Worm (Caenorhabditis elegans): Measurements from ENCODE around the gene Y41G9A.6.

The Y41G9A.6 gene

DNA sequence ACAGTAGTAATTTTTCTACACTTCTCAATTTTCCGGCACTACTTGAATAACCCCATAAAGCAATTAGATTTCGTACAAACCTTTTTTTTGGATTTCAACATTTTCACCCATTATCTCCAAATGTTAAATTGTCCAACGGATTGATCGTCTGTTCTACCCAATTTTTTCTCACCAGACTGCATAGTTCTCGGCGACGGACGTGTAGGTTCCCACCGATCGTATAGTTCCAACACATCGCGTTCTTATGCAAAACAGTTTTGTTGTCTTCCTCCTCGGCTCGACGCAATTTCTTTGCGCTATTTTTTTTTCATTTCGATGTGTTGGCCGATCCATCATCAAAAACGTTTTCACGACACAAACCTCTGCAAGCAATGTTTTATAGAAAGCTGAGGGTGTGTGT is at the start of gene Y41G9A.6:
Gene Y41G9A.6 (minus strand): TSS at position 101 of the 400 bp plus-strand sequence.
- no peak for TF ChIP-seq K11D2.4 (GFP tag; IDR thresholded peaks at IDR 0.05)
- TF ChIP-seq B0261.1 (tag; optimal IDR thresholded peaks at IDR 0.05): no peak
- no peak for TF ChIP-seq sptf-2 (GFP tag; optimal IDR thresholded peaks at IDR 0.05)
- no peak for TF ChIP-seq rec-8 (tag; optimal IDR thresholded peaks at IDR 0.05)
- no peak for TF ChIP-seq ztf-22 (GFP tag; optimal IDR thresholded peaks at IDR 0.05)
- no peak for TF ChIP-seq bed-2 (GFP tag; IDR thresholded peaks at IDR 0.05)
- no peak for TF ChIP-seq B0019.2 (GFP tag; conservative IDR thresholded peaks at IDR 0.05)

DNA sequence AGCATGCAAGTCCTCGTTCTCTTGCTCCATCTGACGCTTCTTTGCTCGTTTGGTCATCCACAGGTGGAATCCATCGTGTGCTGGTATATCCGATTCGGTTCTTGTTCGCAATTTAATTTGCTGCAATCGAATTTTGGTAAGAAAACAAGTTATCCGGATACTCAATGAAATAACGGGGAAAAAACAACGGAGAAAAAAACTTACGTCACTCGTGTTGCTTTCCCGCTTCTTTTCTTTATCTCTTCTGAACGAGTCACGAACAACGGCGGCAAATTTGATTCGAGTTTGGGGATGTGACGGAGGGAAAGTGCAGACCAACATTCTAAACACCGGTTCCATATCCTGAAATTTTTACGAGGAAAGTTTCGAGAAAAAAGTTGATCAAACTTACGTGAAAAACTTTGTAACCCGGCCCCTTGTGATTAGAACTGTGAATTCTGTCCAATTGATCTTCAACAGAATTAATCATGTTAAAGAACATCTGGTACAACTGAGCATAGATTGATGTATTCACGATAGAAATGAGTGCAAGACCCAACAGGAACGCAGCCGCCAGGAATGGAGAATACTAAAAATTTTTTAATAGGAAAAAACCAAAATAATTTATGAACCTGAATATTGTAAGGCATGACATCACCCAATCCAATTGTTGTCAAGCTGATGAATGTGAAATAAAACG is 47.9 kb upstream of the Y41G9A.6 start:
- no peak for TF ChIP-seq hsf-1 (GFP tag; IDR thresholded peaks at IDR 0.05)
- no peak for TF ChIP-seq C06A6.2 (GFP tag; conservative IDR thresholded peaks at IDR 0.05)
- no peak for TF ChIP-seq D2030.7 (GFP tag; IDR thresholded peaks at IDR 0.05)
- no peak for TF ChIP-seq nhr-179 (tag; optimal IDR thresholded peaks at IDR 0.05)
- no peak for TF ChIP-seq fkh-3 (tag; optimal IDR thresholded peaks at IDR 0.05)

DNA sequence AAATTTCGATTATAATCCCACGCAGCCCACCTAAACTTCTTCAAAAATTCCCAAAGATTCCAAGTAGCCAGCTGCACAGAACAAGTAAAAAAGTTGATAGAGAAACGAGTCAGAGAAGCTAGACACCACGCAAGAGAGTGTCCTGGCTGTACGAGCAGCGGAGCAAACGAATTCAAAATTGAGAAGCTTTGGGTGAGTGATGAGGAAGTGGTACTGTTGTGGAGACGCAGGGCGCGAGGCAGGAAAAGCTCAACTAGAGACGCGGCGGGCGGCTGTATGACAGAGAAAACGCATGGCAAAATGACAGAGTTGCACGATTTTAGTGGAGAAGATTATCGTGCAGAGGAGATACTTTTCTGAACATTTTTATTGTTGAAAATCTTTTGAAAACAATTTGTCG is 45.6 kb upstream of the Y41G9A.6 start:
- TF ChIP-seq snpc-1.3 (tag; optimal IDR thresholded peaks at IDR 0.05; ENCODE audit: insufficient read depth) (no peak), T07F8.4 (tag; optimal IDR thresholded peaks at IDR 0.05) (no peak), cebp-1 (GFP tag; IDR thresholded peaks at IDR 0.05) (no peak), cebp-1 (tag; optimal IDR thresholded peaks at IDR 0.05) (peak; percentile 39), dox-1 (GFP tag; IDR thresholded peaks at IDR 0.05) (peak; percentile 66; the same call in 1 of the 2 replicates), rcor-1 (GFP tag; IDR thresholded peaks at IDR 0.05) (no peak), Y95B8A.8 (GFP tag; IDR thresholded peaks at IDR 0.05) (no peak), attf-5 (GFP tag; optimal IDR thresholded peaks at IDR 0.05) (no peak), ceh-91 (GFP tag; IDR thresholded peaks at IDR 0.05) (no peak), F49E8.2 (tag; optimal IDR thresholded peaks at IDR 0.05; ENCODE audit: insufficient read depth) (no peak), K12H6.12 (tag; optimal IDR thresholded peaks at IDR 0.05) (peak; percentile 50), ztf-3 (GFP tag; optimal IDR thresholded peaks at IDR 0.05) (no peak), zfh-2 (GFP tag; conservative IDR thresholded peaks at IDR 0.05) (peak; percentile 81), hmg-1.2 (GFP tag; IDR thresholded peaks at IDR 0.05) (peak; percentile 82; the same call in 1 of the 2 replicates), nhr-80 (tag; optimal IDR thresholded peaks at IDR 0.05) (peak; percentile 67), lin-40 (tag; optimal IDR thresholded peaks at IDR 0.05) (peak; percentile 29)

DNA sequence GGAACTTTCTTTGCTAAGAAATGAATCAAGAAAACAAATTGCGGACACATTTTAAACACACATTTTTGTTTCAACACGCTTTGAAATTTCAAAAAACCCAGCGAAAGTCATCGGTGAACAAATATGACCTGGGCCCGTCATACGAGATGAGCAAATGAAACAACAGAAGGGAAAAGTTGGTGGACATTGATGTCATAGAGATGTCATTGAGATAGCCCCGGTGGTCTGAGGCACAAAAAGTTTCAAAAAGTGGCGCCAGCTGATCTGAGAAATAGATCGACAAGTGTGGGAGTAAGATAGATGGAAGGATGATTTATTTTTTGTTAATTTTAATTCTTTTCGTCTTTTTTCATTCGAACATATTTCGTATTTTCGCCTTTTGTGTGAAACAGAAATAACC is 45.1 kb upstream of the Y41G9A.6 start:
- no peak for TF ChIP-seq cebp-2 (GFP tag; IDR thresholded peaks at IDR 0.05)
- no peak for TF ChIP-seq K12H6.12 (tag; optimal IDR thresholded peaks at IDR 0.05)
- TF ChIP-seq hrde-1 (tag; optimal IDR thresholded peaks at IDR 0.05; ENCODE audit: borderline replicate concordance): no peak
- TF ChIP-seq ceh-27 (GFP tag; optimal IDR thresholded peaks at IDR 0.05): no peak
- no peak for TF ChIP-seq ztf-28 (GFP tag; IDR thresholded peaks at IDR 0.05)
- no peak for TF ChIP-seq F57A8.1 (GFP tag; optimal IDR thresholded peaks at IDR 0.05)
- no peak for TF ChIP-seq madf-3 (GFP tag; IDR thresholded peaks at IDR 0.05)
- TF ChIP-seq F10E7.11 (tag; optimal IDR thresholded peaks at IDR 0.05): no peak
- TF ChIP-seq lir-1 (GFP tag; conservative IDR thresholded peaks at IDR 0.05): no peak
- no peak for TF ChIP-seq snpc-1.3 (tag; optimal IDR thresholded peaks at IDR 0.05; ENCODE audit: insufficient read depth)
- TF ChIP-seq lsy-27 (tag; optimal IDR thresholded peaks at IDR 0.05; ENCODE audit: borderline replicate concordance, insufficient read depth): no peak
- no peak for TF ChIP-seq gei-17 (GFP tag; optimal IDR thresholded peaks at IDR 0.05)
- no peak for TF ChIP-seq T07F8.4 (tag; optimal IDR thresholded peaks at IDR 0.05)
- no peak for TF ChIP-seq mes-4 (tag; optimal IDR thresholded peaks at IDR 0.05)

All from whole organism, young adult.